Worm (Caenorhabditis elegans) whole organism, L1 larva: Measurements from ENCODE around the gene sdz-4.

Experiments used
- ama-1 ChIP-seq: fragments of 150-350 bp; optimal IDR thresholded peaks from 2 replicates; lab custom pipeline; 2014
- ces-1 ChIP-seq: fragments of 150-350 bp; optimal IDR thresholded peaks from 2 replicates; lab custom pipeline; 2014; ENCODE audit warnings: missing biosample characterization, missing genetic modification reagents, missing genetic modification characterization
- egl-27 ChIP-seq, 2 experiments: fragments of 150-350 bp in 1 of 2; sonication (generic microtip); optimal IDR thresholded peaks; 3 replicates each; lab custom pipeline; 2017 to 2018; ENCODE audit warnings: missing biosample characterization in 2 of 2, missing genetic modification characterization in 2 of 2, missing genetic modification reagents in 2 of 2
- elt-3 ChIP-seq, 6 experiments: fragments of 150-350 bp in 1 of 6; sonication (generic microtip); optimal IDR thresholded peaks; 2 replicates each; lab custom pipeline; 2017 to 2018; ENCODE audit warnings: missing biosample characterization in 6 of 6, missing genetic modification characterization in 6 of 6, inconsistent platforms in 1 of 6
- fos-1 ChIP-seq: fragments of 150-350 bp; optimal IDR thresholded peaks from 2 replicates; lab custom pipeline; 2014; ENCODE audit warnings: missing biosample characterization, missing genetic modification characterization
- hpl-2 ChIP-seq: fragments of 150-350 bp; optimal IDR thresholded peaks from 2 replicates; lab custom pipeline; 2014; ENCODE audit warnings: missing biosample characterization, missing genetic modification reagents, missing genetic modification characterization
- lin-13 ChIP-seq: fragments of 150-350 bp; optimal IDR thresholded peaks from 2 replicates; lab custom pipeline; 2014; ENCODE audit warnings: missing biosample characterization, missing genetic modification reagents, missing genetic modification characterization
- nhr-11 ChIP-seq: fragments of 150-350 bp; optimal IDR thresholded peaks from 2 replicates; lab custom pipeline; 2014; ENCODE audit warnings: missing biosample characterization, missing genetic modification characterization
- nhr-19 ChIP-seq: fragments of 200-800 bp; sonication (Bioruptor generic); conservative IDR thresholded peaks from 2 replicates; pipeline ENCODE4 v1.3.6; 2022; ENCODE audit warnings: missing genetic modification characterization, missing compliant biosample characterization
- nhr-77 ChIP-seq: fragments of 150-350 bp; optimal IDR thresholded peaks from 2 replicates; lab custom pipeline; 2014; ENCODE audit warnings: missing biosample characterization, missing genetic modification characterization
- sptf-1 ChIP-seq: fragments of 150-350 bp; optimal IDR thresholded peaks from 2 replicates; lab custom pipeline; 2014; ENCODE audit warnings: missing biosample characterization, missing genetic modification characterization
- unc-130 ChIP-seq: fragments of 150-350 bp; optimal IDR thresholded peaks from 2 replicates; lab custom pipeline; 2017; ENCODE audit warnings: missing biosample characterization, missing genetic modification characterization, inconsistent platforms
- unc-86 ChIP-seq: sonication (generic microtip); optimal IDR thresholded peaks from 2 replicates; lab custom pipeline; 2016; ENCODE audit warnings: missing genetic modification characterization, missing compliant biosample characterization
- ztf-4 ChIP-seq: fragments of 150-350 bp; optimal IDR thresholded peaks from 2 replicates; lab custom pipeline; 2014; ENCODE audit warnings: missing biosample characterization, missing genetic modification characterization

ce11 chrII:915206-915605, 43.5 kb upstream of the sdz-4 start:
- TF ChIP-seq nhr-19 (no peak), elt-3 (tag; optimal IDR thresholded peaks at IDR 0.05; lab: Kevin White, UChicago) (no peak), unc-130 (no peak), nhr-77 (tag; lab: Kevin White, UChicago) (no peak), hpl-2 (GFP tag; lab: Kevin White, UChicago) (no peak), fos-1 (tag; lab: Kevin White, UChicago) (no peak), ama-1 (lab: Kevin White, UChicago) (no peak), ces-1 (GFP tag; lab: Kevin White, UChicago) (no peak), lin-13 (no peak), sptf-1 (tag; lab: Kevin White, UChicago) (no peak), ztf-4 (tag; lab: Kevin White, UChicago) (no peak), nhr-11 (no peak), unc-86 (no peak), egl-27 (tag; optimal IDR thresholded peaks at IDR 0.05; lab: Kevin White, UChicago) (no peak)
